Worm (Caenorhabditis elegans) whole organism, L2 larva: ENCODE results near the gene cey-4.
A peak's percentile ranks its signal among the peaks of the same experiment; 100 is the strongest.

ENCODE experiments used
- C34F6.9 ChIP-seq: fragments of 150-350 bp; optimal IDR thresholded peaks from 2 replicates; lab custom pipeline; 2014; ENCODE audit warnings: missing biosample characterization, missing genetic modification characterization
- F13H6.1 ChIP-seq: sonication (generic microtip); optimal IDR thresholded peaks from 2 replicates; lab custom pipeline; 2016; ENCODE audit warnings: missing genetic modification characterization, missing compliant biosample characterization
- R02D3.7 ChIP-seq: fragments of 150-350 bp; optimal IDR thresholded peaks from 2 replicates; lab custom pipeline; 2014; ENCODE audit warnings: missing biosample characterization, missing genetic modification characterization
- Y55F3AM.14 ChIP-seq: fragments of 200-800 bp; sonication (Bioruptor generic); optimal IDR thresholded peaks from 2 replicates; lab custom pipeline; 2018; ENCODE audit warnings: mild to moderate bottlenecking, missing genetic modification characterization, missing compliant biosample characterization
- ZK546.5 ChIP-seq: sonication (generic microtip); optimal IDR thresholded peaks from 2 replicates; lab custom pipeline; 2017; ENCODE audit warnings: missing biosample characterization, missing genetic modification characterization
- alr-1 ChIP-seq: fragments of 150-350 bp; optimal IDR thresholded peaks from 2 replicates; lab custom pipeline; 2014; ENCODE audit warnings: missing biosample characterization, missing genetic modification characterization
- aly-2 ChIP-seq: fragments of 150-350 bp; optimal IDR thresholded peaks from 2 replicates; lab custom pipeline; 2014; ENCODE audit warnings: missing biosample characterization, missing genetic modification characterization
- ama-1 ChIP-seq: fragments of 150-350 bp; optimal IDR thresholded peaks from 2 replicates; lab custom pipeline; 2018; ENCODE audit warnings: inconsistent platforms
- ceh-16 ChIP-seq: fragments of 150-350 bp; optimal IDR thresholded peaks from 2 replicates; lab custom pipeline; 2014; ENCODE audit warnings: missing biosample characterization, missing genetic modification characterization
- ceh-82 ChIP-seq: fragments of 150-350 bp; optimal IDR thresholded peaks from 2 replicates; lab custom pipeline; 2014; ENCODE audit warnings: missing biosample characterization, missing genetic modification characterization
- crh-2 ChIP-seq: sonication (generic microtip); optimal IDR thresholded peaks from 2 replicates; lab custom pipeline; 2017; ENCODE audit warnings: missing biosample characterization, missing genetic modification characterization
- dmd-4 ChIP-seq: sonication (generic microtip); optimal IDR thresholded peaks from 2 replicates; lab custom pipeline; 2017; ENCODE audit warnings: missing biosample characterization, missing genetic modification characterization
- egl-27 ChIP-seq: sonication (generic microtip); optimal IDR thresholded peaks from 3 replicates; lab custom pipeline; 2017; ENCODE audit warnings: missing biosample characterization, missing genetic modification reagents, missing genetic modification characterization
- elt-1 ChIP-seq: fragments of 150-350 bp; optimal IDR thresholded peaks from 2 replicates; lab custom pipeline; 2014; ENCODE audit warnings: missing biosample characterization, missing genetic modification characterization
- elt-3 ChIP-seq: sonication (generic microtip); optimal IDR thresholded peaks from 2 replicates; lab custom pipeline; 2017; ENCODE audit warnings: missing biosample characterization, missing genetic modification characterization
- fos-1 ChIP-seq: fragments of 150-350 bp; optimal IDR thresholded peaks from 2 replicates; lab custom pipeline; 2014; ENCODE audit warnings: missing biosample characterization, missing genetic modification characterization
- gmeb-1 ChIP-seq: fragments of 150-350 bp; optimal IDR thresholded peaks from 2 replicates; lab custom pipeline; 2014; ENCODE audit warnings: missing biosample characterization, missing genetic modification characterization
- lin-11 ChIP-seq: fragments of 150-350 bp; sonication (generic microtip); optimal IDR thresholded peaks from 2 replicates; lab custom pipeline; 2014; ENCODE audit warnings: missing biosample characterization, missing genetic modification characterization, inconsistent platforms, mixed read lengths
- lin-13 ChIP-seq: fragments of 150-350 bp; optimal IDR thresholded peaks from 2 replicates; lab custom pipeline; 2014; ENCODE audit warnings: missing biosample characterization, missing genetic modification reagents, missing genetic modification characterization
- lin-39 ChIP-seq: fragments of 150-350 bp; optimal IDR thresholded peaks from 2 replicates; lab custom pipeline; 2014; ENCODE audit warnings: missing biosample characterization, missing genetic modification reagents, missing genetic modification characterization
- lsy-2 ChIP-seq, 2 experiments: fragments of 150-350 bp in 1 of 2; sonication (generic microtip) in 1 of 2; optimal IDR thresholded peaks; 2 replicates each; lab custom pipeline; 2014 to 2017; ENCODE audit warnings: missing biosample characterization in 2 of 2, missing genetic modification characterization in 2 of 2
- mab-5 ChIP-seq: fragments of 150-350 bp; optimal IDR thresholded peaks from 2 replicates; lab custom pipeline; 2014; ENCODE audit warnings: missing biosample characterization, missing genetic modification characterization
- mbf-1 ChIP-seq: sonication (generic microtip); optimal IDR thresholded peaks from 2 replicates; lab custom pipeline; 2017; ENCODE audit warnings: missing biosample characterization, missing genetic modification characterization
- nhr-10 ChIP-seq: sonication (generic microtip); optimal IDR thresholded peaks from 2 replicates; lab custom pipeline; 2017; ENCODE audit warnings: missing biosample characterization, missing genetic modification characterization
- nhr-11 ChIP-seq: fragments of 150-350 bp; optimal IDR thresholded peaks from 2 replicates; lab custom pipeline; 2014; ENCODE audit warnings: missing biosample characterization, missing genetic modification characterization
- nhr-129 ChIP-seq: fragments of 150-350 bp; optimal IDR thresholded peaks from 2 replicates; lab custom pipeline; 2014; ENCODE audit warnings: missing biosample characterization, missing genetic modification characterization
- nhr-21 ChIP-seq: fragments of 150-350 bp; optimal IDR thresholded peaks from 2 replicates; lab custom pipeline; 2014; ENCODE audit warnings: missing biosample characterization, missing genetic modification characterization
- nhr-23 ChIP-seq: fragments of 150-350 bp; optimal IDR thresholded peaks from 2 replicates; lab custom pipeline; 2014; ENCODE audit warnings: missing biosample characterization, missing genetic modification reagents, missing genetic modification characterization
- nhr-237 ChIP-seq: fragments of 150-350 bp; optimal IDR thresholded peaks from 2 replicates; lab custom pipeline; 2014; ENCODE audit warnings: missing biosample characterization, missing genetic modification characterization
- nhr-25 ChIP-seq: fragments of 150-350 bp; sonication (generic microtip); optimal IDR thresholded peaks from 3 replicates; lab custom pipeline; 2014; ENCODE audit warnings: missing biosample characterization, missing genetic modification characterization
- nhr-6 ChIP-seq: fragments of 150-350 bp; optimal IDR thresholded peaks from 2 replicates; lab custom pipeline; 2014; ENCODE audit warnings: missing biosample characterization, missing genetic modification characterization
- nhr-77 ChIP-seq: fragments of 150-350 bp; optimal IDR thresholded peaks from 2 replicates; lab custom pipeline; 2014; ENCODE audit warnings: missing biosample characterization, missing genetic modification characterization
- peb-1 ChIP-seq: fragments of 150-350 bp; optimal IDR thresholded peaks from 2 replicates; lab custom pipeline; 2014; ENCODE audit warnings: missing biosample characterization, missing genetic modification characterization
- skn-1 ChIP-seq: sonication (generic microtip); optimal IDR thresholded peaks from 2 replicates; lab custom pipeline; 2017; ENCODE audit warnings: missing biosample characterization, missing genetic modification characterization
- sma-3 ChIP-seq: sonication (generic microtip); optimal IDR thresholded peaks from 2 replicates; lab custom pipeline; 2016; ENCODE audit warnings: missing genetic modification reagents, missing genetic modification characterization, missing compliant biosample characterization
- sma-9 ChIP-seq, 2 experiments: fragments of 150-350 bp in 1 of 2; sonication (generic microtip) in 1 of 2; optimal IDR thresholded peaks; 2 replicates each; lab custom pipeline; 2014 to 2016; ENCODE audit warnings: missing genetic modification characterization in 2 of 2, mild to moderate bottlenecking in 1 of 2, missing biosample characterization in 1 of 2, missing compliant biosample characterization in 1 of 2, missing genetic modification reagents in 1 of 2, moderate library complexity in 1 of 2
- snpc-4 ChIP-seq: fragments of 150-350 bp; optimal IDR thresholded peaks from 2 replicates; lab custom pipeline; 2014; ENCODE audit warnings: missing biosample characterization, missing genetic modification characterization
- unc-39 ChIP-seq: fragments of 150-350 bp; optimal IDR thresholded peaks from 2 replicates; lab custom pipeline; 2014; ENCODE audit warnings: missing biosample characterization, missing genetic modification characterization
- unc-55 ChIP-seq: fragments of 150-350 bp; sonication (generic microtip); optimal IDR thresholded peaks from 3 replicates; lab custom pipeline; 2014; ENCODE audit warnings: missing biosample characterization, missing genetic modification reagents, missing genetic modification characterization
- unc-62 ChIP-seq: fragments of 150-350 bp; optimal IDR thresholded peaks from 2 replicates; lab custom pipeline; 2014; ENCODE audit warnings: missing biosample characterization, missing genetic modification reagents, missing genetic modification characterization
- zag-1 ChIP-seq: fragments of 150-350 bp; optimal IDR thresholded peaks from 2 replicates; lab custom pipeline; 2014; ENCODE audit warnings: missing biosample characterization, missing genetic modification characterization
- ztf-1 ChIP-seq: fragments of 200-800 bp; sonication (Bioruptor generic); conservative IDR thresholded peaks from 2 replicates; pipeline ENCODE4 v1.3.6; 2022; ENCODE audit warnings: missing genetic modification characterization, missing compliant biosample characterization
- ztf-11 ChIP-seq: sonication (generic microtip); optimal IDR thresholded peaks from 2 replicates; lab custom pipeline; 2017; ENCODE audit warnings: missing biosample characterization, missing genetic modification characterization
- ztf-4 ChIP-seq: fragments of 150-350 bp; optimal IDR thresholded peaks from 2 replicates; lab custom pipeline; 2014; ENCODE audit warnings: missing biosample characterization, missing genetic modification characterization

Gene cey-4

ce11 chrIII:10857984-10858383 is 10.5 kb downstream of the cey-4 start, which contains the start of gene oxi-1:
TSS of gene oxi-1 (plus strand) at chrIII:10858284.
- TF ChIP-seq sma-3 (GFP tag; lab: Kevin White, UChicago) (no peak), nhr-11 (tag; lab: Kevin White, UChicago) (no peak), gmeb-1 (tag; lab: Kevin White, UChicago) (no peak), unc-39 (tag; lab: Kevin White, UChicago) (no peak), ceh-16 (no peak), elt-1 (tag; lab: Kevin White, UChicago) (no peak), ceh-82 (no peak)

DNA sequence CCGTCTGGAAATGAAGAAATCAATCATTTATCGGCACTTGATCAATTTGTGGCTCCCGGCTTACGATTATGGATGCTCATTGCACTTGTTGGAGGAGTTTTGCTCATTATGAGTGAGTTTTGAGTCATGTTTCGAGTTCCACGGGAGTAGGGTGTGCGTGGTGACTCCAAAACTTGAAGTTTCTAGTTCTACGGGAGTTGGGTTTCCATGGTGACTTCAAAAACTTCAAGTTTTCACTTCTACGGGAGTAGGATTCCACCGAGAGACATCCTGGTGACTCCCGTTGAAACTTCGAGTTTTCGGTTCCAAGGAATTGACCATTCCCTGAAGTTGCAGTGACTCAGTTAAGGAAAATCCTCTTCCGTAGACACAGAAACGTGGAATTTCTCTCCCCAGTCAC is 11.7 kb downstream of the cey-4 start:
- TF ChIP-seq unc-55 (GFP tag; lab: Kevin White, UChicago) (peak; percentile 30), sma-3 (GFP tag; lab: Kevin White, UChicago) (peak; percentile 23), elt-1 (tag; lab: Kevin White, UChicago) (no peak), F13H6.1 (tag; lab: Kevin White, UChicago) (peak; percentile 20)

- TF ChIP-seq F13H6.1 (tag; lab: Kevin White, UChicago): peak; percentile 7
- TF ChIP-seq ama-1 (lab: Kevin White, UChicago): no peak
- no peak for TF ChIP-seq skn-1
- TF ChIP-seq nhr-10 (tag; lab: Kevin White, UChicago): no peak
- TF ChIP-seq C34F6.9 (tag; lab: Kevin White, UChicago): peak; percentile 61
- TF ChIP-seq nhr-6 (tag; lab: Kevin White, UChicago): no peak
- peak; percentile 1 for TF ChIP-seq lin-11 (tag; lab: Kevin White, UChicago)
- no peak for TF ChIP-seq ztf-1
- no peak for TF ChIP-seq nhr-23 (tag; lab: Kevin White, UChicago)
- TF ChIP-seq sma-9 (GFP tag; optimal IDR thresholded peaks at IDR 0.05; lab: Kevin White, UChicago): no peak
- no peak for TF ChIP-seq sma-9 (tag; optimal IDR thresholded peaks at IDR 0.05; lab: Kevin White, UChicago)
- no peak for TF ChIP-seq ZK546.5 (tag; lab: Kevin White, UChicago)
- no peak for TF ChIP-seq alr-1
- no peak for TF ChIP-seq ceh-16
- TF ChIP-seq mab-5 (tag; lab: Kevin White, UChicago): no peak
- TF ChIP-seq nhr-129: peak; percentile 25
- no peak for TF ChIP-seq egl-27
- TF ChIP-seq lin-13: no peak
- TF ChIP-seq elt-3: no peak
- no peak for TF ChIP-seq fos-1 (tag; lab: Kevin White, UChicago)
- no peak for TF ChIP-seq snpc-4 (tag; lab: Kevin White, UChicago)
- no peak for TF ChIP-seq aly-2 (tag; lab: Kevin White, UChicago)
- no peak for TF ChIP-seq ztf-4 (tag; lab: Kevin White, UChicago)
- no peak for TF ChIP-seq lin-39 (tag; lab: Kevin White, UChicago)
- no peak for TF ChIP-seq nhr-21 (tag; lab: Kevin White, UChicago)
- no peak for TF ChIP-seq crh-2 (tag; lab: Kevin White, UChicago)
- no peak for TF ChIP-seq R02D3.7 (tag; lab: Kevin White, UChicago)
- no peak for TF ChIP-seq ztf-11 (tag; lab: Kevin White, UChicago)
- TF ChIP-seq nhr-77: no peak
- no peak for TF ChIP-seq nhr-25
- TF ChIP-seq mbf-1: no peak
- no peak for TF ChIP-seq zag-1 (tag; lab: Kevin White, UChicago)
- no peak for TF ChIP-seq dmd-4 (tag; lab: Kevin White, UChicago)
- peak; percentile 36 for TF ChIP-seq unc-55 (GFP tag; lab: Kevin White, UChicago)
- no peak for TF ChIP-seq gmeb-1 (tag; lab: Kevin White, UChicago)
- TF ChIP-seq nhr-237 (tag; lab: Kevin White, UChicago): no peak
- TF ChIP-seq peb-1: no peak
- no peak for TF ChIP-seq Y55F3AM.14
- TF ChIP-seq ceh-82: no peak
- no peak for TF ChIP-seq unc-62 (GFP tag; lab: Kevin White, UChicago)
- no peak for TF ChIP-seq lsy-2 (tag; optimal IDR thresholded peaks at IDR 0.05; lab: Kevin White, UChicago)
- TF ChIP-seq nhr-11 (tag; lab: Kevin White, UChicago): no peak
These were observed 13.1 kb downstream of the cey-4 start, which contains the start of gene Y39A1C.1 for ce11 chrIII:10855398-10855880. TSS of gene Y39A1C.1 (plus strand) at chrIII:10855448.
